Worm (Caenorhabditis elegans): ENCODE measurements around the gene sur-5.

DNA sequence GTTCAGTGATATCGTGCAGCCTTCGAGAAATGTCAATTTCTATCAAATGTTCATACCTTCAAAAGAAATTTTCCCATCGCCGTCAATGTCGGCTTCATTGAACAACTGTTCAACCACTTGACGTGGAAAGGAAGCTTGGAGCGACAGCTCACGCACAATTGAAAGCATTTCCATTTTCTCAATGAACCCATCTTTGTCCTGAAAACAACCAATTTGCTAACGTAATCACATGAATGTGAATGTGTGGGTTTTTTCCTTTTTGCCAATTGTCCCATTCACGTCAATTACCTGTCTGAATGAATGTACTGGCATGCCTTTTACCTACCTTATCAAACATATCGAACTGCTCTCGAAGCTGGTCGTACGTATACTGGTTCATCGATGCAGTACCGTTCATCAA lies 9.1 kb downstream of the sur-5 start:
- TF ChIP-seq med-1 (GFP tag; optimal IDR thresholded peaks at IDR 0.05; ENCODE audit: insufficient read depth): no peak
- no peak for TF ChIP-seq flt-1 (GFP tag; IDR thresholded peaks at IDR 0.05)
- no peak for TF ChIP-seq ztf-29 (GFP tag; IDR thresholded peaks at IDR 0.05)
- no peak for TF ChIP-seq T22C8.4 (GFP tag; IDR thresholded peaks at IDR 0.05)
- TF ChIP-seq cog-1 (tag; optimal IDR thresholded peaks at IDR 0.05): no peak
- no peak for TF ChIP-seq ztf-23 (GFP tag; IDR thresholded peaks at IDR 0.05)
- no peak for TF ChIP-seq tab-1 (GFP tag; IDR thresholded peaks at IDR 0.05)
